Fruit fly (Drosophila melanogaster) whole organism, embryonic: ENCODE measurements around the gene CG34268.

Experiments
- Awh ChIP-seq: fragments of 200-800 bp; sonication (Bioruptor generic); IDR thresholded peaks from 2 replicates; pipeline ENCODE4, ENCODE4 v1.3.6; 2022; ENCODE audit warnings: missing biosample characterization, missing genetic modification characterization
- CG10209 ChIP-seq: fragments of 200-800 bp; sonication (Bioruptor generic); optimal IDR thresholded peaks from 3 replicates; lab custom pipeline; 2017; ENCODE audit warnings: missing biosample characterization, mild to moderate bottlenecking, missing genetic modification characterization, missing genetic modification reagents
- CG11247 ChIP-seq: fragments of 200-800 bp; sonication (Bioruptor generic); IDR thresholded peaks from 2 replicates; pipeline ENCODE4 v1.3.6; 2022; ENCODE audit warnings: missing biosample characterization, missing genetic modification characterization
- CG11398 ChIP-seq: fragments of 200-800 bp; sonication (Bioruptor generic); optimal IDR thresholded peaks from 2 replicates; lab custom pipeline; 2016; ENCODE audit warnings: missing biosample characterization, missing genetic modification characterization
- CG13123 ChIP-seq: fragments of 200-800 bp; sonication (Bioruptor generic); optimal IDR thresholded peaks from 2 replicates; lab custom pipeline; 2016; ENCODE audit warnings: missing biosample characterization, missing genetic modification characterization
- CG13296 ChIP-seq: fragments of 200-800 bp; sonication (Bioruptor generic); optimal IDR thresholded peaks from 3 replicates; lab custom pipeline; 2018; ENCODE audit warnings: missing biosample characterization, mild to moderate bottlenecking, missing genetic modification characterization
- CG14014 ChIP-seq: fragments of 200-800 bp; sonication (Bioruptor generic); IDR thresholded peaks from 2 replicates; pipeline ENCODE4 v1.3.6; 2022; ENCODE audit warnings: missing biosample characterization, missing genetic modification characterization
- CG14050 ChIP-seq: fragments of 200-800 bp; sonication (Bioruptor generic); IDR thresholded peaks from 3 replicates; pipeline ENCODE4 v1.3.6; 2022; ENCODE audit warnings: missing biosample characterization, missing genetic modification characterization
- CG15514 ChIP-seq: fragments of 200-800 bp; sonication (Bioruptor generic); optimal IDR thresholded peaks from 3 replicates; lab custom pipeline; 2017; ENCODE audit warnings: missing biosample characterization, missing genetic modification characterization, mild to moderate bottlenecking, moderate library complexity, missing genetic modification reagents
- CG1603 ChIP-seq: fragments of 200-800 bp; sonication (Bioruptor generic); optimal IDR thresholded peaks from 2 replicates; lab custom pipeline; 2019; ENCODE audit warnings: missing biosample characterization, mild to moderate bottlenecking, missing genetic modification characterization, moderate library complexity
- CG17359 ChIP-seq: fragments of 200-800 bp; sonication (Bioruptor generic); optimal IDR thresholded peaks from 3 replicates; lab custom pipeline; 2018; ENCODE audit warnings: missing biosample characterization, mild to moderate bottlenecking, missing genetic modification characterization, moderate library complexity
- CG17385 ChIP-seq: fragments of 200-800 bp; sonication (Bioruptor generic); optimal IDR thresholded peaks from 3 replicates; lab custom pipeline; 2018; ENCODE audit warnings: missing biosample characterization, mild to moderate bottlenecking, missing genetic modification characterization
- CG1792 ChIP-seq: fragments of 200-800 bp; sonication (Bioruptor generic); optimal IDR thresholded peaks from 2 replicates; lab custom pipeline; 2016; ENCODE audit warnings: missing biosample characterization, missing genetic modification characterization
- CG2678 ChIP-seq: fragments of 200-800 bp; sonication (Bioruptor generic); optimal IDR thresholded peaks from 3 replicates; lab custom pipeline; 2019; ENCODE audit warnings: missing biosample characterization, mild to moderate bottlenecking, missing genetic modification characterization, moderate library complexity
- CG3065 ChIP-seq: fragments of 200-800 bp; sonication (Bioruptor generic); optimal IDR thresholded peaks from 2 replicates; lab custom pipeline; 2016; ENCODE audit warnings: missing biosample characterization, missing genetic modification characterization
- CG34376 ChIP-seq: fragments of 200-800 bp; sonication (Bioruptor generic); optimal IDR thresholded peaks from 2 replicates; lab custom pipeline; 2018; ENCODE audit warnings: missing biosample characterization, mild to moderate bottlenecking, missing genetic modification characterization
- CG4424 ChIP-seq: fragments of 200-800 bp; sonication (Bioruptor generic); optimal IDR thresholded peaks from 3 replicates; lab custom pipeline; 2016; ENCODE audit warnings: missing biosample characterization, missing genetic modification characterization
- CG4854 ChIP-seq: fragments of 200-800 bp; sonication (Bioruptor generic); optimal IDR thresholded peaks from 2 replicates; lab custom pipeline; 2016; ENCODE audit warnings: missing biosample characterization, missing genetic modification characterization, inconsistent platforms
- CG8281 ChIP-seq: fragments of 200-800 bp; sonication (Bioruptor generic); optimal IDR thresholded peaks from 2 replicates; lab custom pipeline; 2018; ENCODE audit warnings: missing biosample characterization, mild to moderate bottlenecking, missing genetic modification characterization, moderate library complexity
- CG8388 ChIP-seq: fragments of 200-800 bp; sonication (Bioruptor generic); optimal IDR thresholded peaks from 2 replicates; lab custom pipeline; 2019; ENCODE audit warnings: missing biosample characterization, mild to moderate bottlenecking, missing genetic modification characterization, moderate library complexity
- CrebB ChIP-seq: fragments of 200-800 bp; sonication (Bioruptor generic); optimal IDR thresholded peaks from 3 replicates; lab custom pipeline; 2018; ENCODE audit warnings: missing biosample characterization, mild to moderate bottlenecking, missing genetic modification characterization
- D ChIP-seq, 2 experiments: fragments of 200-800 bp in 1 of 2; fragments of >200 bp in 1 of 2; sonication (Bioruptor generic) in 1 of 2; optimal IDR thresholded peaks; 2 replicates in 1 of 2; 3 replicates in 1 of 2; lab custom pipeline; 2017; ENCODE audit warnings: mild to moderate bottlenecking in 1 of 2, missing biosample characterization in 1 of 2, missing genetic modification characterization in 1 of 2, missing genetic modification reagents in 1 of 2
- Dref ChIP-seq: fragments of 200-800 bp; sonication (Bioruptor generic); IDR thresholded peaks from 2 replicates; pipeline ENCODE4 v1.3.6; 2022; ENCODE audit warnings: missing biosample characterization, missing genetic modification characterization
- Elba2 ChIP-seq: fragments of 200-800 bp; sonication (Bioruptor generic); optimal IDR thresholded peaks from 3 replicates; lab custom pipeline; 2016; ENCODE audit warnings: missing biosample characterization, missing genetic modification characterization
- HLH3B ChIP-seq: fragments of 200-800 bp; sonication (Bioruptor generic); IDR thresholded peaks from 2 replicates; pipeline ENCODE4 v1.3.6; 2022; ENCODE audit warnings: missing biosample characterization, missing genetic modification characterization
- Med ChIP-seq: fragments of 200-800 bp; sonication (Bioruptor generic); peaks from one replicate; lab custom pipeline; 2016; ENCODE audit warnings: missing biosample characterization, missing genetic modification characterization, mild to moderate bottlenecking, inconsistent platforms, moderate library complexity
- Mrtf ChIP-seq: fragments of 200-800 bp; sonication (Bioruptor generic); IDR thresholded peaks from 3 replicates; pipeline ENCODE4 v1.3.6; 2022; ENCODE audit warnings: missing biosample characterization, missing genetic modification characterization
- PHDP ChIP-seq: fragments of 200-800 bp; sonication (Bioruptor generic); optimal IDR thresholded peaks from 3 replicates; lab custom pipeline; 2018; ENCODE audit warnings: missing biosample characterization, mild to moderate bottlenecking, missing genetic modification characterization, moderate library complexity
- Six4 ChIP-seq: fragments of 200-800 bp; sonication (Bioruptor generic); optimal IDR thresholded peaks from 2 replicates; lab custom pipeline; 2016; ENCODE audit warnings: missing biosample characterization, missing genetic modification characterization
- Sry-β ChIP-seq: fragments of 200-800 bp; sonication (Bioruptor generic); optimal IDR thresholded peaks from 2 replicates; lab custom pipeline; 2018; ENCODE audit warnings: missing biosample characterization, mild to moderate bottlenecking, missing genetic modification characterization, moderate library complexity
- Trl ChIP-seq, 3 experiments: fragments of >200 bp in 2 of 3; fragments of 200-800 bp in 1 of 3; sonication (Bioruptor generic) in 1 of 3; optimal IDR thresholded peaks; 2 replicates in 1 of 3; 3 replicates in 2 of 3; lab custom pipeline; 2016 to 2017; ENCODE audit warnings: missing biosample characterization in 1 of 3, missing genetic modification characterization in 1 of 3
- Vsx1 ChIP-seq: fragments of 200-800 bp; sonication (Bioruptor generic); optimal IDR thresholded peaks from 2 replicates; lab custom pipeline; 2017; ENCODE audit warnings: missing biosample characterization, mild to moderate bottlenecking, missing genetic modification characterization, missing genetic modification reagents
- ac ChIP-seq: fragments of 200-800 bp; sonication (Bioruptor generic); optimal IDR thresholded peaks from 3 replicates; lab custom pipeline; 2017; ENCODE audit warnings: missing biosample characterization, mild to moderate bottlenecking, missing genetic modification characterization
- caup ChIP-seq: fragments of 200-800 bp; sonication (Bioruptor generic); optimal IDR thresholded peaks from 3 replicates; lab custom pipeline; 2017; ENCODE audit warnings: missing biosample characterization, mild to moderate bottlenecking, missing genetic modification characterization, moderate library complexity; ENCODE audit not compliant: severe bottlenecking
- disco-r ChIP-seq: fragments of 200-800 bp; sonication (Bioruptor generic); optimal IDR thresholded peaks from 2 replicates; lab custom pipeline; 2016; ENCODE audit warnings: missing biosample characterization, missing genetic modification characterization
- esg ChIP-seq: fragments of 200-800 bp; sonication (Bioruptor generic); conservative IDR thresholded peaks from 2 replicates; pipeline ENCODE4 v1.3.6; 2022; ENCODE audit warnings: missing biosample characterization, missing genetic modification characterization
- eve ChIP-seq, 2 experiments: fragments of >200 bp; optimal IDR thresholded peaks; 2 replicates each; lab custom pipeline; 2017; ENCODE audit warnings: missing biosample characterization in 2 of 2, missing genetic modification characterization in 2 of 2
- grn ChIP-seq: fragments of 200-800 bp; sonication (Bioruptor generic); optimal IDR thresholded peaks from 3 replicates; lab custom pipeline; 2017; ENCODE audit warnings: missing biosample characterization, missing genetic modification characterization
- hkb ChIP-seq, 2 experiments: fragments of 200-800 bp in 1 of 2; fragments of >200 bp in 1 of 2; sonication (Bioruptor generic) in 1 of 2; IDR thresholded peaks in 1 of 2; optimal IDR thresholded peaks in 1 of 2; 2 replicates each; pipeline versions ENCODE4 v1.3.6 to Lab custom; 2017 to 2022; ENCODE audit warnings: missing biosample characterization in 1 of 2, missing genetic modification characterization in 1 of 2
- ind ChIP-seq: fragments of 200-800 bp; sonication (Bioruptor generic); optimal IDR thresholded peaks from 3 replicates; lab custom pipeline; 2016; ENCODE audit warnings: missing biosample characterization, missing genetic modification characterization
- lab ChIP-seq: fragments of 200-800 bp; sonication (Bioruptor generic); optimal IDR thresholded peaks from 3 replicates; lab custom pipeline; 2017; ENCODE audit warnings: missing biosample characterization, missing genetic modification characterization, mild to moderate bottlenecking, moderate library complexity, missing genetic modification reagents
- odd ChIP-seq: fragments of 200-800 bp; sonication (Bioruptor generic); optimal IDR thresholded peaks from 2 replicates; lab custom pipeline; 2017; ENCODE audit warnings: missing biosample characterization, mild to moderate bottlenecking, missing genetic modification characterization
- onecut ChIP-seq: fragments of 200-800 bp; sonication (Bioruptor generic); IDR thresholded peaks from 2 replicates; pipeline ENCODE4 v1.3.6; 2022; ENCODE audit warnings: missing biosample characterization, missing genetic modification characterization
- p53 ChIP-seq: fragments of 200-800 bp; sonication (Bioruptor generic); optimal IDR thresholded peaks from 2 replicates; lab custom pipeline; 2016; ENCODE audit warnings: missing biosample characterization, missing genetic modification characterization
- scrt ChIP-seq: fragments of 200-800 bp; sonication (Bioruptor generic); optimal IDR thresholded peaks from 2 replicates; lab custom pipeline; 2018; ENCODE audit warnings: missing biosample characterization, mild to moderate bottlenecking, missing genetic modification characterization, moderate library complexity
- toy ChIP-seq: fragments of 200-800 bp; sonication (Bioruptor generic); IDR thresholded peaks from 2 replicates; pipeline ENCODE4 v1.3.6; 2022; ENCODE audit warnings: missing biosample characterization, missing genetic modification characterization
- unc-4 ChIP-seq: fragments of 200-800 bp; sonication (Bioruptor generic); IDR thresholded peaks from 2 replicates; pipeline ENCODE4 v1.3.6; 2022; ENCODE audit warnings: missing biosample characterization, missing genetic modification characterization; ENCODE audit not compliant: partially characterized antibody
- wek ChIP-seq: fragments of 200-800 bp; sonication (Bioruptor generic); optimal IDR thresholded peaks from 3 replicates; lab custom pipeline; 2018; ENCODE audit warnings: missing biosample characterization, mild to moderate bottlenecking, missing genetic modification characterization, moderate library complexity
- yki ChIP-seq: fragments of >200 bp; optimal IDR thresholded peaks from 3 replicates; lab custom pipeline; 2018

CG34268 gene

DNA sequence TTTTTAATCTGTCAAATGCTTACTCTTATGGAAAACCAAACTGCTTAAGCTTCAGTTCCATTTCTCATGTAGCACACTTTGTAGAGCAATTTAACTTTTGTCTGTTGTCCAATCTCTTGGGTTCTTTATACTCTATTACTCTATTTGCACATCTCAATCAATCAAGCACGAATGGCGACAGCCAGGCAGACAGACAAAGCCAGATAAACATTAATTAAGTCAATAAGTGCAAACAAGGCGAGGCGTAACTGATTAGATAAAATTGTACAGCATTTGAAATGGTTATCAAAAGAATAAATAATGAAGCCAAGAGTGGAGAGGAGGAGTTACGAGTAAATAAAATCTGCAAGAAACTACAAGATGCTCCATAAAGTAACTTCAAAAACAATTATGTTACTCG is 16.9 kb upstream of the CG34268 start (continued):
- TF ChIP-seq ind (GFP tag; lab: Kevin White, UChicago) (no peak), CG14050 (GFP tag; lab: Robert Waterston, UW) (no peak), hkb (optimal IDR thresholded peaks at IDR 0.05; lab: Kevin White, UChicago) (no peak), hkb (GFP tag; IDR thresholded peaks at IDR 0.05; lab: Robert Waterston, UW) (peak; percentile 41; the same call in 1 of the 2 replicates), CG1792 (no peak), PHDP (tag; lab: Kevin White, UChicago) (peak; percentile 18), scrt (GFP tag; lab: Kevin White, UChicago) (peak; percentile 2), grn (GFP tag; lab: Kevin White, UChicago) (peak; percentile 36), Med (GFP tag; lab: Kevin White, UChicago) (peak; percentile 79), CG10209 (GFP tag; lab: Kevin White, UChicago) (peak; percentile 10), CG8281 (tag; lab: Kevin White, UChicago) (no peak), Trl (optimal IDR thresholded peaks at IDR 0.05; lab: Kevin White, UChicago) (no peak), Trl (GFP tag; optimal IDR thresholded peaks at IDR 0.05; lab: Kevin White, UChicago) (no peak), eve (GFP tag; optimal IDR thresholded peaks at IDR 0.05; lab: Kevin White, UChicago) (peak in 1 of 2 experiments; percentile 16), CG17385 (GFP tag; lab: Kevin White, UChicago) (peak; percentile 16), ac (GFP tag; lab: Kevin White, UChicago) (no peak), odd (GFP tag; lab: Kevin White, UChicago) (peak; percentile 26), CrebB (tag; lab: Kevin White, UChicago) (peak; percentile 2), HLH3B (GFP tag; lab: Robert Waterston, UW) (0 out of 2 replicates have a peak, but pooled peaks have one; percentile 23), Six4 (no peak), CG4854 (GFP tag; lab: Kevin White, UChicago) (no peak), Mrtf (GFP tag; lab: Robert Waterston, UW) (no peak), Elba2 (GFP tag; lab: Kevin White, UChicago) (no peak), onecut (GFP tag; lab: Robert Waterston, UW) (0 out of 2 replicates have a peak, but pooled peaks have one; percentile 15), CG8388 (GFP tag; lab: Kevin White, UChicago) (no peak), unc-4 (no peak), CG17359 (peak; percentile 13), Vsx1 (peak; percentile 36), CG13296 (GFP tag; lab: Kevin White, UChicago) (peak; percentile 4), Sry-β (GFP tag; lab: Kevin White, UChicago) (no peak), lab (GFP tag; lab: Kevin White, UChicago) (peak; percentile 68), CG1603 (tag; lab: Kevin White, UChicago) (peak; percentile 6), p53 (GFP tag; lab: Kevin White, UChicago) (no peak), toy (GFP tag; lab: Robert Waterston, UW) (no peak), CG2678 (peak; percentile 14), D (optimal IDR thresholded peaks at IDR 0.05; lab: Kevin White, UChicago) (no peak), D (GFP tag; optimal IDR thresholded peaks at IDR 0.05; lab: Kevin White, UChicago) (peak; percentile 18), CG3065 (no peak), CG15514 (peak; percentile 28), CG13123 (no peak), CG11398 (GFP tag; lab: Kevin White, UChicago) (peak; percentile 12), CG14014 (GFP tag; lab: Robert Waterston, UW) (peak; percentile 33; the same call in 1 of the 2 replicates), CG34376 (GFP tag; lab: Kevin White, UChicago) (no peak), yki (lab: Kevin White, UChicago) (no peak), disco-r (GFP tag; lab: Kevin White, UChicago) (no peak), Awh (GFP tag; lab: Robert Waterston, UW) (no peak), Dref (GFP tag; lab: Robert Waterston, UW) (no peak), wek (GFP tag; lab: Kevin White, UChicago) (peak; percentile 41), caup (GFP tag; lab: Kevin White, UChicago) (peak; percentile 15), CG11247 (GFP tag; lab: Robert Waterston, UW) (no peak), esg (GFP tag; lab: Robert Waterston, UW) (no peak), CG4424 (GFP tag; lab: Kevin White, UChicago) (no peak)
